Worm (Caenorhabditis elegans) whole organism, L2 larva: ENCODE data around the gene srw-112.

ENCODE experiments used
- C34F6.9 ChIP-seq: fragments of 150-350 bp; optimal IDR thresholded peaks from 2 replicates; lab custom pipeline; 2014; ENCODE audit warnings: missing biosample characterization, missing genetic modification characterization
- F13H6.1 ChIP-seq: sonication (generic microtip); optimal IDR thresholded peaks from 2 replicates; lab custom pipeline; 2016; ENCODE audit warnings: missing genetic modification characterization, missing compliant biosample characterization
- R02D3.7 ChIP-seq: fragments of 150-350 bp; optimal IDR thresholded peaks from 2 replicates; lab custom pipeline; 2014; ENCODE audit warnings: missing biosample characterization, missing genetic modification characterization
- Y55F3AM.14 ChIP-seq: fragments of 200-800 bp; sonication (Bioruptor generic); optimal IDR thresholded peaks from 2 replicates; lab custom pipeline; 2018; ENCODE audit warnings: mild to moderate bottlenecking, missing genetic modification characterization, missing compliant biosample characterization
- ZK546.5 ChIP-seq: sonication (generic microtip); optimal IDR thresholded peaks from 2 replicates; lab custom pipeline; 2017; ENCODE audit warnings: missing biosample characterization, missing genetic modification characterization
- alr-1 ChIP-seq: fragments of 150-350 bp; optimal IDR thresholded peaks from 2 replicates; lab custom pipeline; 2014; ENCODE audit warnings: missing biosample characterization, missing genetic modification characterization
- aly-2 ChIP-seq: fragments of 150-350 bp; optimal IDR thresholded peaks from 2 replicates; lab custom pipeline; 2014; ENCODE audit warnings: missing biosample characterization, missing genetic modification characterization
- ama-1 ChIP-seq: fragments of 150-350 bp; optimal IDR thresholded peaks from 2 replicates; lab custom pipeline; 2018; ENCODE audit warnings: inconsistent platforms
- blmp-1 ChIP-seq: sonication (generic microtip); optimal IDR thresholded peaks from 2 replicates; lab custom pipeline; 2017; ENCODE audit warnings: missing genetic modification characterization, mild to moderate bottlenecking, missing compliant biosample characterization, antibody characterized with exemption, moderate library complexity; ENCODE audit not compliant: insufficient read depth
- ceh-16 ChIP-seq: fragments of 150-350 bp; optimal IDR thresholded peaks from 2 replicates; lab custom pipeline; 2014; ENCODE audit warnings: missing biosample characterization, missing genetic modification characterization
- ceh-82 ChIP-seq: fragments of 150-350 bp; optimal IDR thresholded peaks from 2 replicates; lab custom pipeline; 2014; ENCODE audit warnings: missing biosample characterization, missing genetic modification characterization
- crh-2 ChIP-seq: sonication (generic microtip); optimal IDR thresholded peaks from 2 replicates; lab custom pipeline; 2017; ENCODE audit warnings: missing biosample characterization, missing genetic modification characterization
- dmd-4 ChIP-seq: sonication (generic microtip); optimal IDR thresholded peaks from 2 replicates; lab custom pipeline; 2017; ENCODE audit warnings: missing biosample characterization, missing genetic modification characterization
- elt-1 ChIP-seq: fragments of 150-350 bp; optimal IDR thresholded peaks from 2 replicates; lab custom pipeline; 2014; ENCODE audit warnings: missing biosample characterization, missing genetic modification characterization
- elt-3 ChIP-seq: sonication (generic microtip); optimal IDR thresholded peaks from 2 replicates; lab custom pipeline; 2017; ENCODE audit warnings: missing biosample characterization, missing genetic modification characterization
- gmeb-1 ChIP-seq: fragments of 150-350 bp; optimal IDR thresholded peaks from 2 replicates; lab custom pipeline; 2014; ENCODE audit warnings: missing biosample characterization, missing genetic modification characterization
- lin-39 ChIP-seq: fragments of 150-350 bp; optimal IDR thresholded peaks from 2 replicates; lab custom pipeline; 2014; ENCODE audit warnings: missing biosample characterization, missing genetic modification reagents, missing genetic modification characterization
- lsy-2 ChIP-seq, 2 experiments: fragments of 150-350 bp in 1 of 2; sonication (generic microtip) in 1 of 2; optimal IDR thresholded peaks; 2 replicates each; lab custom pipeline; 2014 to 2017; ENCODE audit warnings: missing biosample characterization in 2 of 2, missing genetic modification characterization in 2 of 2
- mbf-1 ChIP-seq: sonication (generic microtip); optimal IDR thresholded peaks from 2 replicates; lab custom pipeline; 2017; ENCODE audit warnings: missing biosample characterization, missing genetic modification characterization
- mdl-1 ChIP-seq, 2 experiments: fragments of 150-350 bp in 1 of 2; sonication (generic microtip) in 1 of 2; optimal IDR thresholded peaks; 2 replicates each; lab custom pipeline; 2017; ENCODE audit warnings: missing biosample characterization in 2 of 2, missing genetic modification characterization in 2 of 2
- nhr-10 ChIP-seq: sonication (generic microtip); optimal IDR thresholded peaks from 2 replicates; lab custom pipeline; 2017; ENCODE audit warnings: missing biosample characterization, missing genetic modification characterization
- nhr-12 ChIP-seq: fragments of 150-350 bp; optimal IDR thresholded peaks from 2 replicates; lab custom pipeline; 2014; ENCODE audit warnings: missing biosample characterization, missing genetic modification characterization
- nhr-129 ChIP-seq: fragments of 150-350 bp; optimal IDR thresholded peaks from 2 replicates; lab custom pipeline; 2014; ENCODE audit warnings: missing biosample characterization, missing genetic modification characterization
- nhr-21 ChIP-seq: fragments of 150-350 bp; optimal IDR thresholded peaks from 2 replicates; lab custom pipeline; 2014; ENCODE audit warnings: missing biosample characterization, missing genetic modification characterization
- nhr-23 ChIP-seq: fragments of 150-350 bp; optimal IDR thresholded peaks from 2 replicates; lab custom pipeline; 2014; ENCODE audit warnings: missing biosample characterization, missing genetic modification reagents, missing genetic modification characterization
- nhr-6 ChIP-seq: fragments of 150-350 bp; optimal IDR thresholded peaks from 2 replicates; lab custom pipeline; 2014; ENCODE audit warnings: missing biosample characterization, missing genetic modification characterization
- nhr-77 ChIP-seq: fragments of 150-350 bp; optimal IDR thresholded peaks from 2 replicates; lab custom pipeline; 2014; ENCODE audit warnings: missing biosample characterization, missing genetic modification characterization
- peb-1 ChIP-seq: fragments of 150-350 bp; optimal IDR thresholded peaks from 2 replicates; lab custom pipeline; 2014; ENCODE audit warnings: missing biosample characterization, missing genetic modification characterization
- sem-4 ChIP-seq: fragments of 150-350 bp; optimal IDR thresholded peaks from 2 replicates; lab custom pipeline; 2014; ENCODE audit warnings: missing biosample characterization, missing genetic modification reagents, missing genetic modification characterization
- skn-1 ChIP-seq: sonication (generic microtip); optimal IDR thresholded peaks from 2 replicates; lab custom pipeline; 2017; ENCODE audit warnings: missing biosample characterization, missing genetic modification characterization
- sma-3 ChIP-seq: sonication (generic microtip); optimal IDR thresholded peaks from 2 replicates; lab custom pipeline; 2016; ENCODE audit warnings: missing genetic modification reagents, missing genetic modification characterization, missing compliant biosample characterization
- sma-9 ChIP-seq, 2 experiments: fragments of 150-350 bp in 1 of 2; sonication (generic microtip) in 1 of 2; optimal IDR thresholded peaks; 2 replicates each; lab custom pipeline; 2014 to 2016; ENCODE audit warnings: missing genetic modification characterization in 2 of 2, mild to moderate bottlenecking in 1 of 2, missing biosample characterization in 1 of 2, missing compliant biosample characterization in 1 of 2, missing genetic modification reagents in 1 of 2, moderate library complexity in 1 of 2
- snpc-4 ChIP-seq: fragments of 150-350 bp; optimal IDR thresholded peaks from 2 replicates; lab custom pipeline; 2014; ENCODE audit warnings: missing biosample characterization, missing genetic modification characterization
- unc-39 ChIP-seq: fragments of 150-350 bp; optimal IDR thresholded peaks from 2 replicates; lab custom pipeline; 2014; ENCODE audit warnings: missing biosample characterization, missing genetic modification characterization
- unc-55 ChIP-seq: fragments of 150-350 bp; sonication (generic microtip); optimal IDR thresholded peaks from 3 replicates; lab custom pipeline; 2014; ENCODE audit warnings: missing biosample characterization, missing genetic modification reagents, missing genetic modification characterization
- zag-1 ChIP-seq: fragments of 150-350 bp; optimal IDR thresholded peaks from 2 replicates; lab custom pipeline; 2014; ENCODE audit warnings: missing biosample characterization, missing genetic modification characterization
- ztf-1 ChIP-seq: fragments of 200-800 bp; sonication (Bioruptor generic); conservative IDR thresholded peaks from 2 replicates; pipeline ENCODE4 v1.3.6; 2022; ENCODE audit warnings: missing genetic modification characterization, missing compliant biosample characterization
- ztf-4 ChIP-seq: fragments of 150-350 bp; optimal IDR thresholded peaks from 2 replicates; lab custom pipeline; 2014; ENCODE audit warnings: missing biosample characterization, missing genetic modification characterization

Gene srw-112

ce11 chrV:3011394-3011793 is 5.5 kb upstream of the srw-112 start, which contains the start of gene srw-135:
Gene srw-135 (minus strand): TSS chrV:3011494.
- TF ChIP-seq F13H6.1: no peak

- TF ChIP-seq R02D3.7 (tag; lab: Kevin White, UChicago) (no peak), nhr-129 (no peak), mbf-1 (no peak), dmd-4 (no peak), ama-1 (lab: Kevin White, UChicago) (no peak), sma-3 (no peak), lin-39 (tag; lab: Kevin White, UChicago) (no peak), alr-1 (tag; lab: Kevin White, UChicago) (no peak), nhr-12 (tag; lab: Kevin White, UChicago) (no peak), nhr-21 (tag; lab: Kevin White, UChicago) (no peak), ceh-16 (tag; lab: Kevin White, UChicago) (no peak), lsy-2 (tag; optimal IDR thresholded peaks at IDR 0.05; lab: Kevin White, UChicago) (no peak), aly-2 (no peak), elt-3 (tag; lab: Kevin White, UChicago) (no peak), nhr-23 (tag; lab: Kevin White, UChicago) (no peak), ztf-4 (tag; lab: Kevin White, UChicago) (no peak), sma-9 (GFP tag; optimal IDR thresholded peaks at IDR 0.05; lab: Kevin White, UChicago) (no peak), sma-9 (tag; optimal IDR thresholded peaks at IDR 0.05; lab: Kevin White, UChicago) (no peak), C34F6.9 (tag; lab: Kevin White, UChicago) (no peak), mdl-1 (tag; optimal IDR thresholded peaks at IDR 0.05; lab: Kevin White, UChicago) (no peak)
Observed at ce11 chrV:3010468-3010867, 4.6 kb upstream of the srw-112 start, which contains the start of gene srw-136. Gene srw-136 (minus strand): TSS chrV:3010568.

ce11 chrV:2999736-3000135 is 6.1 kb downstream of the srw-112 start, which contains the start of gene srw-119:
Gene srw-119 (minus strand): TSS chrV:2999836.
- TF ChIP-seq Y55F3AM.14 (GFP tag; lab: Kevin White, UChicago): no peak
- TF ChIP-seq nhr-77 (tag; lab: Kevin White, UChicago): no peak

ce11 chrV:2996105-2996504 is 9.8 kb downstream of the srw-112 start, which contains the start of gene srw-120:
Gene srw-120 (minus strand): TSS chrV:2996205.
- TF ChIP-seq ztf-4 (tag; lab: Kevin White, UChicago): no peak
- TF ChIP-seq dmd-4: no peak
- no peak for TF ChIP-seq nhr-10 (tag; lab: Kevin White, UChicago)
- no peak for TF ChIP-seq mdl-1 (tag; optimal IDR thresholded peaks at IDR 0.05; lab: Kevin White, UChicago)
- no peak for TF ChIP-seq ama-1 (lab: Kevin White, UChicago)
- TF ChIP-seq unc-39 (tag; lab: Kevin White, UChicago): no peak
- TF ChIP-seq lin-39 (tag; lab: Kevin White, UChicago): no peak
- no peak for TF ChIP-seq peb-1 (tag; lab: Kevin White, UChicago)
- TF ChIP-seq F13H6.1: no peak
- TF ChIP-seq nhr-21 (tag; lab: Kevin White, UChicago): no peak
- no peak for TF ChIP-seq elt-1
- TF ChIP-seq alr-1 (tag; lab: Kevin White, UChicago): no peak
- no peak for TF ChIP-seq sem-4
- TF ChIP-seq, all 48 proteins: peak for 0

- no peak for TF ChIP-seq ztf-1 (GFP tag; lab: Robert Waterston, UW)
- no peak for TF ChIP-seq blmp-1 (tag; lab: Kevin White, UChicago)
- no peak for TF ChIP-seq Y55F3AM.14 (GFP tag; lab: Kevin White, UChicago)
- no peak for TF ChIP-seq mbf-1
- TF ChIP-seq ZK546.5: no peak
- no peak for TF ChIP-seq snpc-4
- TF ChIP-seq unc-55: no peak
Observed at ce11 chrV:2993816-2994215, 12.0 kb downstream of the srw-112 start, which contains the start of gene srw-115. Gene srw-115 (minus strand): TSS chrV:2993916.

- TF ChIP-seq R02D3.7 (tag; lab: Kevin White, UChicago): no peak
- no peak for TF ChIP-seq gmeb-1 (tag; lab: Kevin White, UChicago)
- TF ChIP-seq ceh-16 (tag; lab: Kevin White, UChicago): no peak
- TF ChIP-seq ceh-82: no peak
- no peak for TF ChIP-seq unc-39 (tag; lab: Kevin White, UChicago)
- TF ChIP-seq lin-39 (tag; lab: Kevin White, UChicago): no peak
- no peak for TF ChIP-seq nhr-6 (tag; lab: Kevin White, UChicago)
- no peak for TF ChIP-seq crh-2 (tag; lab: Kevin White, UChicago)
- TF ChIP-seq skn-1 (tag; lab: Kevin White, UChicago): no peak
- no peak for TF ChIP-seq mdl-1 (tag; optimal IDR thresholded peaks at IDR 0.05; lab: Kevin White, UChicago)
- TF ChIP-seq C34F6.9 (tag; lab: Kevin White, UChicago): no peak
- TF ChIP-seq ZK546.5: no peak
- no peak for TF ChIP-seq ama-1 (lab: Kevin White, UChicago)
- TF ChIP-seq ztf-1 (GFP tag; lab: Robert Waterston, UW): no peak
- no peak for TF ChIP-seq elt-3 (tag; lab: Kevin White, UChicago)
- TF ChIP-seq elt-1: no peak
- TF ChIP-seq zag-1 (tag; lab: Kevin White, UChicago): no peak
- no peak for TF ChIP-seq nhr-129
Observed at ce11 chrV:2992060-2992459, 13.8 kb downstream of the srw-112 start.
